Worm (Caenorhabditis elegans) whole organism, late embryonic: ENCODE results near the gene F15B9.11.

ENCODE experiments used
- C08G9.2 ChIP-seq: sonication (generic microtip); optimal IDR thresholded peaks from 2 replicates; lab custom pipeline; 2016; ENCODE audit warnings: mild to moderate bottlenecking, missing genetic modification characterization, moderate library complexity, missing compliant biosample characterization
- F13H6.1 ChIP-seq: sonication (generic microtip); optimal IDR thresholded peaks from 2 replicates; lab custom pipeline; 2016; ENCODE audit warnings: missing genetic modification characterization, missing compliant biosample characterization
- K02D7.2 ChIP-seq: sonication (generic microtip); optimal IDR thresholded peaks from 2 replicates; lab custom pipeline; 2017; ENCODE audit warnings: mild to moderate bottlenecking, missing genetic modification characterization, missing compliant biosample characterization
- K09A11.1 ChIP-seq: sonication (generic microtip); optimal IDR thresholded peaks from 2 replicates; lab custom pipeline; 2017; ENCODE audit warnings: antibody characterized with exemption, mild to moderate bottlenecking, missing genetic modification characterization, missing compliant biosample characterization; ENCODE audit not compliant: insufficient read depth
- ahr-1 ChIP-seq: sonication (generic microtip); optimal IDR thresholded peaks from 2 replicates; lab custom pipeline; 2016; ENCODE audit warnings: missing genetic modification characterization, missing compliant biosample characterization
- ama-1 ChIP-seq: fragments of 150-350 bp; optimal IDR thresholded peaks from 2 replicates; lab custom pipeline; 2014
- ceh-14 ChIP-seq: sonication (generic microtip); optimal IDR thresholded peaks from 2 replicates; lab custom pipeline; 2016; ENCODE audit warnings: missing genotype, missing genetic modification characterization, missing compliant biosample characterization
- ceh-18 ChIP-seq: sonication (generic microtip); optimal IDR thresholded peaks from 2 replicates; lab custom pipeline; 2016; ENCODE audit warnings: missing genetic modification characterization, missing compliant biosample characterization
- ceh-19 ChIP-seq: fragments of 200-800 bp; sonication (Bioruptor generic); optimal IDR thresholded peaks from 2 replicates; lab custom pipeline; 2018; ENCODE audit warnings: mild to moderate bottlenecking, missing genetic modification characterization, missing compliant biosample characterization
- ceh-2 ChIP-seq: sonication (generic microtip); optimal IDR thresholded peaks from 2 replicates; lab custom pipeline; 2016; ENCODE audit warnings: missing genotype, missing genetic modification characterization, missing compliant biosample characterization
- ceh-22 ChIP-seq: sonication (generic microtip); optimal IDR thresholded peaks from 2 replicates; lab custom pipeline; 2017; ENCODE audit warnings: missing biosample characterization, missing genetic modification characterization
- ceh-31 ChIP-seq: sonication (generic microtip); optimal IDR thresholded peaks from 2 replicates; lab custom pipeline; 2016; ENCODE audit warnings: missing genetic modification characterization, missing compliant biosample characterization
- ceh-48 ChIP-seq: sonication (generic microtip); optimal IDR thresholded peaks from 2 replicates; lab custom pipeline; 2016; ENCODE audit warnings: missing genetic modification characterization, inconsistent platforms, missing compliant biosample characterization
- ceh-6 ChIP-seq: fragments of 200-800 bp; sonication (Bioruptor generic); optimal IDR thresholded peaks from 2 replicates; lab custom pipeline; 2018; ENCODE audit warnings: mild to moderate bottlenecking, missing genetic modification characterization, missing compliant biosample characterization
- ceh-9 ChIP-seq: sonication (generic microtip); optimal IDR thresholded peaks from 2 replicates; lab custom pipeline; 2016; ENCODE audit warnings: mild to moderate bottlenecking, missing genetic modification characterization, inconsistent platforms, missing compliant biosample characterization
- che-1 ChIP-seq: sonication (generic microtip); optimal IDR thresholded peaks from 2 replicates; lab custom pipeline; 2016; ENCODE audit warnings: mild to moderate bottlenecking, missing genetic modification characterization, missing compliant biosample characterization
- dmd-4 ChIP-seq: sonication (generic microtip); optimal IDR thresholded peaks from 2 replicates; lab custom pipeline; 2016; ENCODE audit warnings: borderline replicate concordance, missing genetic modification characterization, missing compliant biosample characterization
- dve-1 ChIP-seq: sonication (generic microtip); optimal IDR thresholded peaks from 2 replicates; lab custom pipeline; 2017; ENCODE audit warnings: antibody characterized with exemption, mild to moderate bottlenecking, missing genetic modification characterization, missing compliant biosample characterization
- elt-2 ChIP-seq: sonication (generic microtip); optimal IDR thresholded peaks from 2 replicates; lab custom pipeline; 2016; ENCODE audit warnings: missing genetic modification reagents, missing genetic modification characterization, missing compliant biosample characterization
- elt-4 ChIP-seq: sonication (generic microtip); optimal IDR thresholded peaks from 2 replicates; lab custom pipeline; 2016; ENCODE audit warnings: missing genetic modification characterization, missing compliant biosample characterization
- eyg-1 ChIP-seq: sonication (generic microtip); optimal IDR thresholded peaks from 2 replicates; lab custom pipeline; 2016; ENCODE audit warnings: missing genotype, missing genetic modification characterization, missing compliant biosample characterization
- fax-1 ChIP-seq: sonication (generic microtip); optimal IDR thresholded peaks from 2 replicates; lab custom pipeline; 2016; ENCODE audit warnings: missing genotype, missing genetic modification characterization, missing compliant biosample characterization
- fkh-10 ChIP-seq: fragments of 150-350 bp; optimal IDR thresholded peaks from 2 replicates; lab custom pipeline; 2014; ENCODE audit warnings: missing biosample characterization, missing genetic modification reagents, missing genetic modification characterization
- fkh-6 ChIP-seq: sonication (generic microtip); optimal IDR thresholded peaks from 2 replicates; lab custom pipeline; 2016; ENCODE audit warnings: missing genetic modification characterization, missing compliant biosample characterization
- gmeb-2 ChIP-seq: sonication (generic microtip); optimal IDR thresholded peaks from 2 replicates; lab custom pipeline; 2016; ENCODE audit warnings: missing genetic modification characterization, inconsistent platforms, missing compliant biosample characterization
- hlh-13 ChIP-seq: fragments of 200-800 bp; sonication (Bioruptor generic); optimal IDR thresholded peaks from 2 replicates; lab custom pipeline; 2018; ENCODE audit warnings: mild to moderate bottlenecking, missing genetic modification characterization, missing compliant biosample characterization
- hlh-15 ChIP-seq: sonication (generic microtip); optimal IDR thresholded peaks from 2 replicates; lab custom pipeline; 2016; ENCODE audit warnings: missing genetic modification characterization, missing compliant biosample characterization
- hlh-30 ChIP-seq: sonication (generic microtip); optimal IDR thresholded peaks from 2 replicates; lab custom pipeline; 2017; ENCODE audit warnings: antibody characterized with exemption, missing genetic modification characterization, missing compliant biosample characterization; ENCODE audit not compliant: insufficient read depth
- hlh-8 ChIP-seq: sonication (generic microtip); optimal IDR thresholded peaks from 2 replicates; lab custom pipeline; 2016; ENCODE audit warnings: missing genotype, missing genetic modification characterization, missing compliant biosample characterization
- madf-2 ChIP-seq: sonication (generic microtip); optimal IDR thresholded peaks from 2 replicates; lab custom pipeline; 2017; ENCODE audit warnings: missing genetic modification characterization, missing compliant biosample characterization
- nhr-11 ChIP-seq: fragments of 150-350 bp; optimal IDR thresholded peaks from 2 replicates; lab custom pipeline; 2014; ENCODE audit warnings: missing biosample characterization, missing genetic modification characterization
- pag-3 ChIP-seq: sonication (generic microtip); optimal IDR thresholded peaks from 2 replicates; lab custom pipeline; 2016; ENCODE audit warnings: missing compliant biosample characterization, missing genetic modification characterization, borderline replicate concordance
- pat-9 ChIP-seq: fragments of 200-800 bp; sonication (Bioruptor generic); optimal IDR thresholded peaks from 2 replicates; lab custom pipeline; 2018; ENCODE audit warnings: mild to moderate bottlenecking, missing genetic modification characterization, moderate library complexity, missing compliant biosample characterization
- pax-1 ChIP-seq: fragments of 150-350 bp; optimal IDR thresholded peaks from 2 replicates; lab custom pipeline; 2014; ENCODE audit warnings: missing biosample characterization, missing genetic modification characterization
- pha-2 ChIP-seq: sonication (generic microtip); optimal IDR thresholded peaks from 2 replicates; lab custom pipeline; 2017; ENCODE audit warnings: mild to moderate bottlenecking, missing genetic modification characterization, missing compliant biosample characterization
- pha-4 ChIP-seq: fragments of 150-350 bp; optimal IDR thresholded peaks from 2 replicates; lab custom pipeline; 2018; ENCODE audit warnings: missing biosample characterization, missing genetic modification reagents, missing genetic modification characterization
- pqm-1 ChIP-seq: sonication (generic microtip); optimal IDR thresholded peaks from 2 replicates; lab custom pipeline; 2016; ENCODE audit warnings: missing genetic modification characterization, missing compliant biosample characterization
- ref-2 ChIP-seq: sonication (generic microtip); optimal IDR thresholded peaks from 2 replicates; lab custom pipeline; 2016; ENCODE audit warnings: missing genetic modification characterization, missing compliant biosample characterization
- rnt-1 ChIP-seq: sonication (generic microtip); optimal IDR thresholded peaks from 2 replicates; lab custom pipeline; 2016; ENCODE audit warnings: missing genetic modification characterization, missing compliant biosample characterization
- sdc-2 ChIP-seq: sonication (generic microtip); optimal IDR thresholded peaks from 2 replicates; lab custom pipeline; 2016; ENCODE audit warnings: missing genotype, missing genetic modification characterization, missing compliant biosample characterization
- sox-2 ChIP-seq: fragments of 200-800 bp; sonication (Bioruptor generic); IDR thresholded peaks from 2 replicates; pipeline ENCODE4 v1.3.6; 2022; ENCODE audit warnings: missing genetic modification reagents, missing genetic modification characterization, missing compliant biosample characterization
- sox-4 ChIP-seq: sonication (generic microtip); optimal IDR thresholded peaks from 2 replicates; lab custom pipeline; 2017; ENCODE audit warnings: mild to moderate bottlenecking, missing genetic modification characterization, inconsistent platforms, missing compliant biosample characterization
- syd-9 ChIP-seq: sonication (generic microtip); optimal IDR thresholded peaks from 2 replicates; lab custom pipeline; 2016; ENCODE audit warnings: mild to moderate bottlenecking, missing genetic modification characterization, moderate library complexity, missing compliant biosample characterization
- tbx-2 ChIP-seq: sonication (generic microtip); optimal IDR thresholded peaks from 2 replicates; lab custom pipeline; 2016; ENCODE audit warnings: missing genetic modification characterization, missing compliant biosample characterization
- tbx-7 ChIP-seq: sonication (generic microtip); optimal IDR thresholded peaks from 2 replicates; lab custom pipeline; 2016; ENCODE audit warnings: missing genotype, missing genetic modification characterization, missing compliant biosample characterization
- ttx-3 ChIP-seq: sonication (generic microtip); optimal IDR thresholded peaks from 2 replicates; lab custom pipeline; 2016; ENCODE audit warnings: missing genetic modification reagents, missing genetic modification characterization, missing compliant biosample characterization
- unc-3 ChIP-seq, 2 experiments: fragments of 200-800 bp in 1 of 2; sonication (Bioruptor generic) in 1 of 2; sonication (generic microtip) in 1 of 2; conservative IDR thresholded peaks in 1 of 2; optimal IDR thresholded peaks in 1 of 2; 2 replicates each; pipeline versions ENCODE4 v1.3.6 to Lab custom; 2016 to 2022; ENCODE audit warnings: missing compliant biosample characterization in 2 of 2, missing genetic modification characterization in 2 of 2, missing genetic modification reagents in 1 of 2
- unc-42 ChIP-seq: sonication (generic microtip); optimal IDR thresholded peaks from 2 replicates; lab custom pipeline; 2016; ENCODE audit warnings: missing genotype, missing genetic modification characterization, missing compliant biosample characterization
- unc-86 ChIP-seq: sonication (generic microtip); optimal IDR thresholded peaks from 2 replicates; lab custom pipeline; 2016; ENCODE audit warnings: missing genetic modification characterization, missing compliant biosample characterization
- zip-5 ChIP-seq: sonication (generic microtip); optimal IDR thresholded peaks from 2 replicates; lab custom pipeline; 2016; ENCODE audit warnings: missing genetic modification characterization, missing compliant biosample characterization
- ztf-16 ChIP-seq: sonication (generic microtip); optimal IDR thresholded peaks from 2 replicates; lab custom pipeline; 2017; ENCODE audit warnings: missing genetic modification characterization, missing compliant biosample characterization

The F15B9.11 gene

DNA sequence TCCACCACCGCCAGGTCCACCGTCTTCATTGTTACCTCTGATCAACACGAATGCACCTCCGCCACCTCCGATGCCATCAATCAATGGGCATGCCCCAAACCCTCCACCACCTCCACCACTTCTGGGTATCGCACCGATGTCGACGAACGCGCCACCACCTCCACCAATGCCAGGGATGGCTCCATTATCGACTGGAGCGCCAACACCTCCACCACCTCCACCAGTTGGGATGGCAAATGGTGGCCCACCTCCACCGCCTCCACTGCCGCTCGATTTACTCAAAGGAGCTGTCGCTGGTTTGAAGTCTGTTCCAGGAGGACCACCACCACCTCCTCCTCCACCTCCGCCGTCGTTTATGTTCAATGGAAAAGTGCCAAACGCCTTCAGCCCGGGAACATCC, 11.7 kb upstream of the F15B9.11 start:
- TF ChIP-seq unc-3 (GFP tag; conservative IDR thresholded peaks at IDR 0.05; lab: Robert Waterston, UW) (no peak), unc-3 (tag; optimal IDR thresholded peaks at IDR 0.05; lab: Kevin White, UChicago) (no peak), sox-4 (tag; lab: Kevin White, UChicago) (no peak), ref-2 (no peak), F13H6.1 (tag; lab: Kevin White, UChicago) (no peak), K09A11.1 (tag; lab: Kevin White, UChicago) (no peak), tbx-7 (tag; lab: Kevin White, UChicago) (no peak), ceh-6 (GFP tag; lab: Kevin White, UChicago) (no peak), syd-9 (tag; lab: Kevin White, UChicago) (no peak), ceh-14 (tag; lab: Kevin White, UChicago) (no peak), dve-1 (no peak), fax-1 (no peak), unc-42 (tag; lab: Kevin White, UChicago) (no peak), sdc-2 (tag; lab: Kevin White, UChicago) (no peak)

- TF ChIP-seq pha-4 (tag; lab: Kevin White, UChicago): no peak
- peak; percentile 78 for TF ChIP-seq ceh-9
- TF ChIP-seq unc-86 (tag; lab: Kevin White, UChicago): peak; percentile 85
- TF ChIP-seq hlh-15 (tag; lab: Kevin White, UChicago): peak; percentile 27
- TF ChIP-seq ceh-2 (tag; lab: Kevin White, UChicago): peak; percentile 73
- no peak for TF ChIP-seq ceh-22
- peak; percentile 82 for TF ChIP-seq ceh-18 (tag; lab: Kevin White, UChicago)
- peak; percentile 74 for TF ChIP-seq ttx-3 (tag; lab: Kevin White, UChicago)
- TF ChIP-seq ceh-31 (tag; lab: Kevin White, UChicago): peak; percentile 67
- peak; percentile 62 for TF ChIP-seq pqm-1 (tag; lab: Kevin White, UChicago)
- TF ChIP-seq ama-1 (lab: Kevin White, UChicago): no peak
- TF ChIP-seq fkh-10: no peak
- peak; percentile 45 for TF ChIP-seq zip-5 (tag; lab: Kevin White, UChicago)
- TF ChIP-seq unc-42 (tag; lab: Kevin White, UChicago): peak; percentile 57
- TF ChIP-seq fax-1: peak; percentile 86
- peak; percentile 12 for TF ChIP-seq hlh-30 (tag; lab: Kevin White, UChicago)
- TF ChIP-seq che-1 (tag; lab: Kevin White, UChicago): peak; percentile 87
- peak; percentile 84 for TF ChIP-seq elt-2 (tag; lab: Kevin White, UChicago)
- peak; percentile 87 for TF ChIP-seq fkh-6 (tag; lab: Kevin White, UChicago)
- peak; percentile 86 for TF ChIP-seq syd-9 (tag; lab: Kevin White, UChicago)
- peak; percentile 76 for TF ChIP-seq sdc-2 (tag; lab: Kevin White, UChicago)
- peak; percentile 76 for TF ChIP-seq rnt-1 (tag; lab: Kevin White, UChicago)
- TF ChIP-seq C08G9.2 (tag; lab: Kevin White, UChicago): peak; percentile 83
- peak; percentile 82 for TF ChIP-seq dmd-4 (tag; lab: Kevin White, UChicago)
- TF ChIP-seq elt-4 (tag; lab: Kevin White, UChicago): no peak
- peak; percentile 90 for TF ChIP-seq ztf-16 (tag; lab: Kevin White, UChicago)
- TF ChIP-seq pat-9 (tag; lab: Kevin White, UChicago): peak; percentile 89
- peak; percentile 80 for TF ChIP-seq gmeb-2
- TF ChIP-seq pag-3 (tag; lab: Kevin White, UChicago): peak; percentile 66
- TF ChIP-seq tbx-7 (tag; lab: Kevin White, UChicago): peak; percentile 1
- TF ChIP-seq ahr-1: peak; percentile 55
- no peak for TF ChIP-seq nhr-11 (tag; lab: Kevin White, UChicago)
- peak; percentile 75 for TF ChIP-seq hlh-8 (tag; lab: Kevin White, UChicago)
- peak; percentile 65 for TF ChIP-seq eyg-1
- TF ChIP-seq pha-2 (tag; lab: Kevin White, UChicago): peak; percentile 67
- peak; percentile 83 for TF ChIP-seq ceh-19 (GFP tag; lab: Kevin White, UChicago)
- peak; percentile 78 for TF ChIP-seq madf-2 (tag; lab: Kevin White, UChicago)
- peak; percentile 86 for TF ChIP-seq K02D7.2 (tag; lab: Kevin White, UChicago)
- TF ChIP-seq pax-1: no peak
- TF ChIP-seq ceh-48: peak; percentile 71
- TF ChIP-seq hlh-13 (GFP tag; lab: Kevin White, UChicago): peak; percentile 78
- peak; percentile 71 for TF ChIP-seq sox-2 (GFP tag; lab: Robert Waterston, UW)
- TF ChIP-seq tbx-2 (tag; lab: Kevin White, UChicago): peak; percentile 83
Measured at ce11 chrV:13003378-13003777, 10.7 kb upstream of the F15B9.11 start.
